Worm (Caenorhabditis elegans): ENCODE data around the gene R10D12.10.

Gene R10D12.10

DNA sequence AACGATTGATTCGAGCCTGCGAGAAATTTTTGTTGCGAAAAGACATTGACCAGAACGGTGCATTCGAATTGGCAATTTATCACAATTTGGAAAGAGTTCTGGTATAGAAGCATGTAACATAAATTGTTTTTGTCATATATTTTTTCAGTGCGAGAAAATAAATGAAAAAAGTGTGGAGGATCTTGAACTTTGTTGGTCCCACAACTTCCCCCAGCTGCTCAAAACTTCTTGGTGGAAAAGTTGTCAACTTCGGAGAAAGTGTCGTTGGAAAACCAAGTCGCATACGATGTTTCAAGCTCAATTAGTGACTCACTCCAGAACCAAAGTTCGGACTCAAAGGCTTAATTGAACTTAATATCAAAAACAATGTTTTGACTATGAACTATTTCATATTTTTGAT is 26.2 kb downstream of the R10D12.10 start:
- no peak for TF ChIP-seq F13H6.1 (tag; optimal IDR thresholded peaks at IDR 0.05)
- no peak for TF ChIP-seq crh-2 (tag; optimal IDR thresholded peaks at IDR 0.05)
- TF ChIP-seq alr-1 (tag; optimal IDR thresholded peaks at IDR 0.05) = no peak
- no peak for TF ChIP-seq nhr-23 (tag; optimal IDR thresholded peaks at IDR 0.05)
- TF ChIP-seq C34F6.9 (tag; optimal IDR thresholded peaks at IDR 0.05) = no peak
- no peak for TF ChIP-seq unc-55 (GFP tag; optimal IDR thresholded peaks at IDR 0.05)
- no peak for TF ChIP-seq skn-1 (tag; optimal IDR thresholded peaks at IDR 0.05)
- TF ChIP-seq nhr-77 (tag; optimal IDR thresholded peaks at IDR 0.05) = no peak
- TF ChIP-seq elt-3 (tag; optimal IDR thresholded peaks at IDR 0.05) = no peak
- no peak for TF ChIP-seq sma-9 (GFP tag; optimal IDR thresholded peaks at IDR 0.05)
- TF ChIP-seq sma-9 (tag; optimal IDR thresholded peaks at IDR 0.05) = no peak
- TF ChIP-seq peb-1 (tag; optimal IDR thresholded peaks at IDR 0.05) = no peak
- no peak for TF ChIP-seq mbf-1 (tag; optimal IDR thresholded peaks at IDR 0.05)
- TF ChIP-seq mdl-1 (tag; optimal IDR thresholded peaks at IDR 0.05) = no peak
- no peak for TF ChIP-seq ceh-16 (tag; optimal IDR thresholded peaks at IDR 0.05)
- no peak for TF ChIP-seq ama-1 (optimal IDR thresholded peaks at IDR 0.05)

ce11 chrV:13931225-13931624 is 26.9 kb downstream of the R10D12.10 start, which contains the start of gene C06B3.16:
Gene C06B3.16 (plus strand): TSS chrV:13931525.
- TF ChIP-seq gmeb-1 (tag; optimal IDR thresholded peaks at IDR 0.05) (no peak), nhr-21 (tag; optimal IDR thresholded peaks at IDR 0.05) (no peak), egl-27 (tag; optimal IDR thresholded peaks at IDR 0.05) (no peak), ceh-82 (tag; optimal IDR thresholded peaks at IDR 0.05) (no peak), sma-9 (GFP tag; optimal IDR thresholded peaks at IDR 0.05) (no peak), sma-9 (tag; optimal IDR thresholded peaks at IDR 0.05) (no peak), mbf-1 (tag; optimal IDR thresholded peaks at IDR 0.05) (no peak), ama-1 (optimal IDR thresholded peaks at IDR 0.05) (no peak), nhr-129 (tag; optimal IDR thresholded peaks at IDR 0.05) (no peak), ztf-11 (tag; optimal IDR thresholded peaks at IDR 0.05) (no peak), elt-3 (tag; optimal IDR thresholded peaks at IDR 0.05) (no peak), Y55F3AM.14 (GFP tag; optimal IDR thresholded peaks at IDR 0.05) (no peak), ZK546.5 (tag; optimal IDR thresholded peaks at IDR 0.05) (no peak), F13H6.1 (tag; optimal IDR thresholded peaks at IDR 0.05) (no peak), lsy-2 (tag; optimal IDR thresholded peaks at IDR 0.05) (no peak), C34F6.9 (tag; optimal IDR thresholded peaks at IDR 0.05) (no peak), nhr-23 (tag; optimal IDR thresholded peaks at IDR 0.05) (no peak), nhr-10 (tag; optimal IDR thresholded peaks at IDR 0.05) (no peak), ceh-16 (tag; optimal IDR thresholded peaks at IDR 0.05) (no peak), lin-39 (tag; optimal IDR thresholded peaks at IDR 0.05) (no peak)

DNA sequence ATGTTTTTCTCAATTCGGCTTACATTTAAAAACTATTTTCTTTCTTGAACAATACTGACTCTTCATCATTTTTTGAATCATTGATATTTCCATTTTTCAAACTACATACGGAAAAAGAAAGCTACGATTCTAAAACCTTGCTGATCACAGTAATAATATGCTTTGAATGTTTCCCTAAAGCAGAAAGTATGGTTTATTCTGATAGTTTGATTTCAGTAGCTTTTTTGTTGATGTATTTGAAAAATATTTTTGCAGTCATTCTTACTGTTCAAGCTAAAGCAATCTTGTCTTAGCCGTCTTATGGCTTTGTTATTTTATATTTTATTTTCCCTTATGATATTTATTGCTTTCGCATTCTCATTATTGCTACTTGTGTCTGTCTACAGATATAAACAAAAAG is 28.6 kb downstream of the R10D12.10 start, which contains the start of gene srxa-13:
Gene srxa-13 (plus strand): TSS at position 301 of the 400 bp plus-strand sequence.
- TF ChIP-seq egl-27 (tag; optimal IDR thresholded peaks at IDR 0.05) (no peak), F13H6.1 (tag; optimal IDR thresholded peaks at IDR 0.05) (no peak), elt-3 (tag; optimal IDR thresholded peaks at IDR 0.05) (no peak), snpc-4 (tag; optimal IDR thresholded peaks at IDR 0.05) (no peak), nhr-11 (tag; optimal IDR thresholded peaks at IDR 0.05) (no peak), sem-4 (tag; optimal IDR thresholded peaks at IDR 0.05) (no peak), unc-39 (tag; optimal IDR thresholded peaks at IDR 0.05) (no peak), unc-62 (GFP tag; optimal IDR thresholded peaks at IDR 0.05) (no peak), mdl-1 (tag; optimal IDR thresholded peaks at IDR 0.05) (no peak), crh-2 (tag; optimal IDR thresholded peaks at IDR 0.05) (no peak), ztf-1 (GFP tag; conservative IDR thresholded peaks at IDR 0.05) (no peak), mab-5 (tag; optimal IDR thresholded peaks at IDR 0.05) (no peak), elt-1 (tag; optimal IDR thresholded peaks at IDR 0.05) (no peak), zag-1 (tag; optimal IDR thresholded peaks at IDR 0.05) (no peak), nhr-6 (tag; optimal IDR thresholded peaks at IDR 0.05) (no peak)

ce11 chrV:13926398-13926797 is 31.7 kb downstream of the R10D12.10 start, which contains the start of gene srxa-12:
Gene srxa-12 (plus strand): TSS chrV:13926698.
- no peak for TF ChIP-seq nhr-237 (tag; optimal IDR thresholded peaks at IDR 0.05)
- TF ChIP-seq mab-5 (tag; optimal IDR thresholded peaks at IDR 0.05) = no peak
- no peak for TF ChIP-seq F13H6.1 (tag; optimal IDR thresholded peaks at IDR 0.05)
- TF ChIP-seq gmeb-1 (tag; optimal IDR thresholded peaks at IDR 0.05) = no peak
- TF ChIP-seq nhr-21 (tag; optimal IDR thresholded peaks at IDR 0.05) = no peak
- no peak for TF ChIP-seq unc-62 (GFP tag; optimal IDR thresholded peaks at IDR 0.05)
- no peak for TF ChIP-seq mdl-1 (tag; optimal IDR thresholded peaks at IDR 0.05)
- no peak for TF ChIP-seq elt-3 (tag; optimal IDR thresholded peaks at IDR 0.05)
